Worm (Caenorhabditis elegans) whole organism, L4 larva: Measurements from ENCODE around the gene srx-46.

ENCODE experiments used
- daf-16 ChIP-seq, 3 experiments: sonication (generic microtip); optimal IDR thresholded peaks; 2 replicates each; lab custom pipeline; 2016 to 2017; ENCODE audit warnings: missing genetic modification characterization in 3 of 3, missing genetic modification reagents in 3 of 3, mild to moderate bottlenecking in 2 of 3, missing compliant biosample characterization in 2 of 3, missing biosample characterization in 1 of 3, moderate library complexity in 1 of 3
- pha-4 ChIP-seq, 2 experiments: fragments of 150-350 bp in 1 of 2; fragments of 200-800 bp in 1 of 2; sonication (Bioruptor generic) in 1 of 2; IDR thresholded peaks in 1 of 2; optimal IDR thresholded peaks in 1 of 2; 2 replicates each; pipeline versions ENCODE4 v1.3.6 to Lab custom; 2014 to 2022; ENCODE audit warnings: missing genetic modification characterization in 2 of 2, missing genetic modification reagents in 2 of 2, missing biosample characterization in 1 of 2, missing compliant biosample characterization in 1 of 2

DNA sequence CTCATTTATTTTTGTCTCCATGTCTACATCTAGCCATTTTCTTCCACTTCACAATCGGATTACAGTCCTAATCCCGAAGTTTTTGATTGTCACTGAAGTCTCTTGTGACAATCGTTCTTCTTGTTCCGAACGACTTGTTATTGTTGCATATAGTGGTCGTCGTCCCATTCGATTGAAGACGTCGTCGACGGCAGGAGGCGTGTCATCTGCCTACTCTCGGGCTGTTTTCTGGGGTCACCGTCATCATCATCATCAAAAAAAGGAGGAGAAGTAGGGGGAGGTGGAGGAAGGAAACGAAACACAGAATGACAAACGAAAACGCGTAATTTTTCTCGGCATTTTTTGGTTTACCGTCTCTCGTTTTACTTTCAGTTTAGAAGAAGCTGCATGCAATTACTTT, 47.9 kb upstream of the srx-46 start, which contains the start of gene F44A2.3:
- TF ChIP-seq daf-16 (GFP tag; optimal IDR thresholded peaks at IDR 0.05; lab: Kevin White, UChicago): no peak
- TF ChIP-seq daf-16 (tag; optimal IDR thresholded peaks at IDR 0.05; lab: Kevin White, UChicago): no peak
- TF ChIP-seq pha-4 (GFP tag; IDR thresholded peaks at IDR 0.05; lab: Robert Waterston, UW): no peak
- no peak for TF ChIP-seq pha-4 (tag; optimal IDR thresholded peaks at IDR 0.05; lab: Kevin White, UChicago)
